Worm (Caenorhabditis elegans): ENCODE measurements around the gene Y57G11B.6.

DNA sequence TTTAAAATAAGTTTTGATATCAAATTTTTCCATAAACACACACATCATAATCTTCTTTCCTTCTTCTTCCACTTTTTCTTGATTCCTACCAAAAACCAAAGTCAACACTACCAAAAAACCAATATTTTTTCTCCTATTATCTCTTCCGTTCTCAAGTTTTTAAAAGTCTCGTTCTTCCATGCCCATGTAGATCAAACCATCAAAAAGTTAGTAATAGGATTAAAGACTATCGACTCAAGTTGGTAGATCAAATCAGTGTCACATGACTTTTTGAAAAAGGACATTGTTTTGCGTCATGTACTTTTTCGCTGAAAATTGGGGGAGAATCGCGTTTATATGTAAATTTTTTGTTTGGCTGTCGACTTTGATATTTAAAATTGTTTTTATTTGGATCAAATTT lies 48.3 kb upstream of the Y57G11B.6 start:
- TF ChIP-seq lin-39 (tag; optimal IDR thresholded peaks at IDR 0.05) (no peak), ztf-4 (tag; optimal IDR thresholded peaks at IDR 0.05) (no peak), nhr-25 (tag; optimal IDR thresholded peaks at IDR 0.05) (no peak), aly-2 (tag; optimal IDR thresholded peaks at IDR 0.05) (no peak), ama-1 (optimal IDR thresholded peaks at IDR 0.05) (no peak), unc-55 (GFP tag; optimal IDR thresholded peaks at IDR 0.05) (no peak), zag-1 (tag; optimal IDR thresholded peaks at IDR 0.05) (no peak)
